Worm (Caenorhabditis elegans): ENCODE results near the gene dao-2.

Gene dao-2

DNA sequence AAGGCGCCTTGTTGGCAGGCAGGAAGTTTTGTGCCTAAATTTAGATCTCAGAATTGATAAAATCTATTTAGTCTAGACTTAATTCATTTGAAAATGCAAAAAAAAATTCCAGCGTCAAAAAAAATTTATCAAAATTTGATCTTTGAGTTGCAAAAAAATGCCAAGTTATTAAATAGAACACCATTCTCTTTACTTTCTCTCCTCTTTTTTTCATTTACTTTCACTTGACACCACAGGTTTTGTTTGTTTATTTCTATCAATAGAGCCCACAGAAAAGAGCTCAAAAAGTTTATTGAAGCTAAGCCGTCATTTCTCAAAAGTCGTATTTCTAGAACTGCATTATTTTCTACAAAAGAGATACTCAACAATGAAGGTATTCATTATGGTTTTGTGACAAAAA, 49.9 kb downstream of the dao-2 start, which contains the start of gene pqn-35 (continued):
- TF ChIP-seq fkh-8 (tag; optimal IDR thresholded peaks at IDR 0.05): no peak

Measured in whole organism, L1 larva.